Worm (Caenorhabditis elegans) whole organism, L1 larva: ENCODE results near the gene lron-4.

Experiments used
- C04F5.9 ChIP-seq: sonication (generic microtip); optimal IDR thresholded peaks from 2 replicates; lab custom pipeline; 2016; ENCODE audit warnings: missing genetic modification characterization, missing compliant biosample characterization
- C16A3.4 ChIP-seq: fragments of 150-350 bp; optimal IDR thresholded peaks from 2 replicates; lab custom pipeline; 2014; ENCODE audit warnings: missing biosample characterization, missing genetic modification characterization
- C34B4.2 ChIP-seq: sonication (generic microtip); optimal IDR thresholded peaks from 2 replicates; lab custom pipeline; 2017; ENCODE audit warnings: mild to moderate bottlenecking, missing genetic modification characterization, missing compliant biosample characterization
- F16B12.6 ChIP-seq: fragments of 150-350 bp; optimal IDR thresholded peaks from 2 replicates; lab custom pipeline; 2014; ENCODE audit warnings: missing biosample characterization, missing genetic modification characterization
- aly-2 ChIP-seq: fragments of 150-350 bp; optimal IDR thresholded peaks from 2 replicates; lab custom pipeline; 2014; ENCODE audit warnings: missing biosample characterization, missing genetic modification characterization
- ama-1 ChIP-seq: fragments of 150-350 bp; optimal IDR thresholded peaks from 2 replicates; lab custom pipeline; 2014
- blmp-1 ChIP-seq: fragments of 150-350 bp; optimal IDR thresholded peaks from 2 replicates; lab custom pipeline; 2014; ENCODE audit warnings: missing biosample characterization, missing genetic modification characterization
- ceh-82 ChIP-seq, 3 experiments: fragments of 150-350 bp in 1 of 3; sonication (generic microtip) in 2 of 3; optimal IDR thresholded peaks; 2 replicates each; lab custom pipeline; 2014 to 2017; ENCODE audit warnings: missing biosample characterization in 3 of 3, missing genetic modification characterization in 3 of 3
- ceh-90 ChIP-seq: sonication (generic microtip); optimal IDR thresholded peaks from 2 replicates; lab custom pipeline; 2016; ENCODE audit warnings: missing genetic modification characterization, missing compliant biosample characterization
- dsc-1 ChIP-seq: sonication (generic microtip); optimal IDR thresholded peaks from 2 replicates; lab custom pipeline; 2016; ENCODE audit warnings: mild to moderate bottlenecking, missing genetic modification characterization, missing compliant biosample characterization
- egl-27 ChIP-seq, 2 experiments: fragments of 150-350 bp in 1 of 2; sonication (generic microtip); optimal IDR thresholded peaks; 3 replicates each; lab custom pipeline; 2017 to 2018; ENCODE audit warnings: missing biosample characterization in 2 of 2, missing genetic modification characterization in 2 of 2, missing genetic modification reagents in 2 of 2
- elt-2 ChIP-seq: sonication (generic microtip); optimal IDR thresholded peaks from 2 replicates; lab custom pipeline; 2016; ENCODE audit warnings: missing genetic modification characterization, mild to moderate bottlenecking, inconsistent platforms, missing compliant biosample characterization, missing genetic modification reagents
- elt-3 ChIP-seq, 6 experiments: fragments of 150-350 bp in 1 of 6; sonication (generic microtip); optimal IDR thresholded peaks; 2 replicates each; lab custom pipeline; 2017 to 2018; ENCODE audit warnings: missing biosample characterization in 6 of 6, missing genetic modification characterization in 6 of 6, inconsistent platforms in 1 of 6
- ets-5 ChIP-seq: fragments of 200-800 bp; sonication (Bioruptor generic); IDR thresholded peaks from 2 replicates; pipeline ENCODE4 v1.3.6; 2022; ENCODE audit warnings: missing genetic modification characterization, missing compliant biosample characterization
- fkh-10 ChIP-seq: sonication (generic microtip); optimal IDR thresholded peaks from 2 replicates; lab custom pipeline; 2017; ENCODE audit warnings: missing biosample characterization, missing genetic modification reagents, missing genetic modification characterization
- fkh-4 ChIP-seq: sonication (generic microtip); optimal IDR thresholded peaks from 2 replicates; lab custom pipeline; 2016; ENCODE audit warnings: missing compliant biosample characterization, missing genetic modification characterization, borderline replicate concordance
- fkh-8 ChIP-seq: sonication (generic microtip); optimal IDR thresholded peaks from 2 replicates; lab custom pipeline; 2016; ENCODE audit warnings: mild to moderate bottlenecking, missing genetic modification characterization, missing compliant biosample characterization
- fos-1 ChIP-seq: fragments of 150-350 bp; optimal IDR thresholded peaks from 2 replicates; lab custom pipeline; 2014; ENCODE audit warnings: missing biosample characterization, missing genetic modification characterization
- grh-1 ChIP-seq: fragments of 200-800 bp; sonication (Bioruptor generic); IDR thresholded peaks from 2 replicates; pipeline ENCODE4 v1.3.6; 2022; ENCODE audit warnings: missing genetic modification reagents, missing genetic modification characterization, missing compliant biosample characterization
- hlh-17 ChIP-seq: fragments of 200-800 bp; sonication (Bioruptor generic); optimal IDR thresholded peaks from 2 replicates; lab custom pipeline; 2018; ENCODE audit warnings: missing genetic modification characterization, mild to moderate bottlenecking, missing compliant biosample characterization, moderate library complexity, borderline replicate concordance
- hlh-4 ChIP-seq: sonication (generic microtip); optimal IDR thresholded peaks from 2 replicates; lab custom pipeline; 2016; ENCODE audit warnings: mild to moderate bottlenecking, missing genetic modification characterization, missing compliant biosample characterization
- jun-1 ChIP-seq: fragments of 150-350 bp; optimal IDR thresholded peaks from 2 replicates; lab custom pipeline; 2014; ENCODE audit warnings: missing biosample characterization, missing genetic modification reagents, missing genetic modification characterization
- lin-13 ChIP-seq: fragments of 150-350 bp; optimal IDR thresholded peaks from 2 replicates; lab custom pipeline; 2014; ENCODE audit warnings: missing biosample characterization, missing genetic modification reagents, missing genetic modification characterization
- lin-14 ChIP-seq: fragments of 200-800 bp; sonication (Bioruptor generic); optimal IDR thresholded peaks from 2 replicates; lab custom pipeline; 2018; ENCODE audit warnings: mild to moderate bottlenecking, missing genetic modification characterization, moderate library complexity, missing compliant biosample characterization
- lin-15B ChIP-seq: fragments of 150-350 bp; sonication (generic microtip); optimal IDR thresholded peaks from 3 replicates; lab custom pipeline; 2014; ENCODE audit warnings: missing biosample characterization, missing genetic modification characterization
- lin-35 ChIP-seq, 2 experiments: fragments of 150-350 bp; optimal IDR thresholded peaks; 2 replicates each; lab custom pipeline; 2014; ENCODE audit warnings: missing biosample characterization in 2 of 2, missing genetic modification characterization in 2 of 2, missing genetic modification reagents in 2 of 2
- lin-39 ChIP-seq: fragments of 150-350 bp; optimal IDR thresholded peaks from 2 replicates; lab custom pipeline; 2014; ENCODE audit warnings: missing biosample characterization, missing genetic modification reagents, missing genetic modification characterization
- mab-9 ChIP-seq: fragments of 200-800 bp; sonication (Bioruptor generic); IDR thresholded peaks from 2 replicates; pipeline ENCODE4 v1.3.6; 2022; ENCODE audit warnings: missing genetic modification reagents, missing genetic modification characterization, missing compliant biosample characterization
- mdl-1 ChIP-seq, 2 experiments: fragments of 150-350 bp; optimal IDR thresholded peaks; 2 replicates each; lab custom pipeline; 2014 to 2017; ENCODE audit warnings: missing biosample characterization in 2 of 2, missing genetic modification characterization in 2 of 2, inconsistent platforms in 1 of 2
- mep-1 ChIP-seq: fragments of 150-350 bp; optimal IDR thresholded peaks from 2 replicates; lab custom pipeline; 2014; ENCODE audit warnings: missing biosample characterization, missing genetic modification characterization
- nhr-11 ChIP-seq: fragments of 150-350 bp; optimal IDR thresholded peaks from 2 replicates; lab custom pipeline; 2014; ENCODE audit warnings: missing biosample characterization, missing genetic modification characterization
- nhr-19 ChIP-seq: fragments of 200-800 bp; sonication (Bioruptor generic); conservative IDR thresholded peaks from 2 replicates; pipeline ENCODE4 v1.3.6; 2022; ENCODE audit warnings: missing genetic modification characterization, missing compliant biosample characterization
- nhr-20 ChIP-seq: sonication (generic microtip); optimal IDR thresholded peaks from 2 replicates; lab custom pipeline; 2016; ENCODE audit warnings: mild to moderate bottlenecking, missing genetic modification characterization, missing compliant biosample characterization
- nhr-237 ChIP-seq: fragments of 150-350 bp; optimal IDR thresholded peaks from 2 replicates; lab custom pipeline; 2014; ENCODE audit warnings: missing biosample characterization, missing genetic modification characterization
- nhr-71 ChIP-seq: sonication (generic microtip); optimal IDR thresholded peaks from 2 replicates; lab custom pipeline; 2016; ENCODE audit warnings: mild to moderate bottlenecking, missing genetic modification characterization, moderate library complexity, missing compliant biosample characterization
- nhr-85 ChIP-seq: sonication (generic microtip); peaks from one replicate; lab custom pipeline; 2016; ENCODE audit warnings: missing genetic modification characterization, inconsistent platforms, missing compliant biosample characterization
- nhr-90 ChIP-seq: sonication (generic microtip); optimal IDR thresholded peaks from 2 replicates; lab custom pipeline; 2016; ENCODE audit warnings: mild to moderate bottlenecking, missing genetic modification characterization, missing compliant biosample characterization; ENCODE audit not compliant: poor library complexity
- rnt-1 ChIP-seq: sonication (generic microtip); optimal IDR thresholded peaks from 2 replicates; lab custom pipeline; 2016; ENCODE audit warnings: mild to moderate bottlenecking, missing genetic modification characterization, moderate library complexity, missing compliant biosample characterization
- skn-1 ChIP-seq: fragments of 150-350 bp; optimal IDR thresholded peaks from 2 replicates; lab custom pipeline; 2014; ENCODE audit warnings: missing biosample characterization, missing genetic modification characterization
- snpc-4 ChIP-seq: fragments of 150-350 bp; optimal IDR thresholded peaks from 2 replicates; lab custom pipeline; 2014; ENCODE audit warnings: missing biosample characterization, missing genetic modification characterization
- sox-4 ChIP-seq: sonication (generic microtip); optimal IDR thresholded peaks from 2 replicates; lab custom pipeline; 2016; ENCODE audit warnings: missing genetic modification characterization, missing compliant biosample characterization
- sup-37 ChIP-seq: fragments of 200-800 bp; sonication (Bioruptor generic); optimal IDR thresholded peaks from 2 replicates; lab custom pipeline; 2018; ENCODE audit warnings: mild to moderate bottlenecking, missing genetic modification characterization, missing compliant biosample characterization
- unc-30 ChIP-seq: sonication (generic microtip); optimal IDR thresholded peaks from 2 replicates; lab custom pipeline; 2017; ENCODE audit warnings: missing biosample characterization, missing genetic modification characterization
- unc-98 ChIP-seq: fragments of 200-800 bp; sonication (Bioruptor generic); IDR thresholded peaks from 2 replicates; pipeline ENCODE4 v1.3.6; 2022; ENCODE audit warnings: missing genetic modification characterization, missing compliant biosample characterization
- xbp-1 ChIP-seq: sonication (generic microtip); optimal IDR thresholded peaks from 2 replicates; lab custom pipeline; 2016; ENCODE audit warnings: missing genetic modification characterization, missing compliant biosample characterization
- zip-4 ChIP-seq: fragments of 200-800 bp; sonication (Bioruptor generic); optimal IDR thresholded peaks from 2 replicates; lab custom pipeline; 2018; ENCODE audit warnings: mild to moderate bottlenecking, missing genetic modification characterization, moderate library complexity, missing compliant biosample characterization
- ztf-11 ChIP-seq, 2 experiments: sonication (generic microtip); optimal IDR thresholded peaks; 2 replicates each; lab custom pipeline; 2016 to 2017; ENCODE audit warnings: missing genetic modification characterization in 2 of 2, missing biosample characterization in 1 of 2, missing compliant biosample characterization in 1 of 2
- ztf-4 ChIP-seq: fragments of 150-350 bp; optimal IDR thresholded peaks from 2 replicates; lab custom pipeline; 2014; ENCODE audit warnings: missing biosample characterization, missing genetic modification characterization

lron-4 gene

DNA sequence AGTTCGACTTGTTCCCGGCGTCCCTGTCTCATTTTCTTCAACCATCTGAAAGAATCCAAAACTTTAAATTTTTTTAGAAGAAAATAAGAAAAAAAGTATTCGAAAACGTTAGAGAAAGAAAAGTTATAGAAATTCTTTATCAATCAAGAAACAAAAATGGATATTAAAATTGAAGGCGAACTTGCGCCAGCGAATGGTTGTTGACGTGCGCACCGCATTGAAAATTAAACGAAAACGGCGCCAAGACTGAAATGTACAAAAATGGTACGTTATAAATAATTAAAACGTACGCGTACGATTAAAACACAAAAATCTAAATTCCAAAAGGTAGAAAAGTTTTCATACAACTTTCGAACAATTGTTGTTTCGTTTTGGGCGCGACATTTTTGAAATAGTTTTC, 25.2 kb downstream of the lron-4 start, which contains the start of gene K02C4.3 (continued):
- TF ChIP-seq lin-35 (GFP tag; optimal IDR thresholded peaks at IDR 0.05; lab: Kevin White, UChicago), result peak; percentile 87 to 95
- no peak for TF ChIP-seq unc-98 (GFP tag; lab: Robert Waterston, UW)
- TF ChIP-seq skn-1 (tag; lab: Kevin White, UChicago), result peak; percentile 77
- no peak for TF ChIP-seq ceh-90
- no peak for TF ChIP-seq C34B4.2 (tag; lab: Kevin White, UChicago)
- peak; percentile 49 for TF ChIP-seq lin-13 (GFP tag; lab: Kevin White, UChicago)

DNA sequence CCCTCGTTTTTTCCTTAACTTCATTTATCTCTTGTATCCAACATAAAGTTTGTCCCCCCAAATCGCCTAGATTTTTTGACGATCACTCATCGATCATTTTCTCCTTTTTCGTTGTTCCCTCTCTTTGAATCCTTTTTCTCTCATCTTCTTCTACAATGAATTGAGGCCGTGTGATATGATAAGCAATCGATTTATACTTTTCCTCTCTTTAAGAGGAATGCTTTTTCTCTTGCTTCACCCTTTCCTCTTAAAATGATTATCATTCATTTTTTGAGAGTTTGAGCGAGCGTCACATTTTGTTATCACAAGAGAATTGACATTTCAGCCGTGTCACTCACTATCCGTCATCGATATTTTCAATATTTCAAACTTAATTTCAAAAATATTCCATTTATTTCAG, 33.9 kb downstream of the lron-4 start, which contains the start of gene K02C4.5:
TSS of gene K02C4.5 (plus strand) at position 395 of the 400 bp plus-strand sequence.
- peak; percentile 15 for TF ChIP-seq lin-14 (GFP tag; lab: Kevin White, UChicago)
- no peak for TF ChIP-seq ceh-82 (tag; optimal IDR thresholded peaks at IDR 0.05; lab: Kevin White, UChicago)
- TF ChIP-seq nhr-71 (tag; lab: Kevin White, UChicago), result peak; percentile 0
- no peak for TF ChIP-seq C34B4.2 (tag; lab: Kevin White, UChicago)
- peak; percentile 33 for TF ChIP-seq mep-1 (tag; lab: Kevin White, UChicago)
- TF ChIP-seq unc-30, result no peak
- no peak for TF ChIP-seq dsc-1 (tag; lab: Kevin White, UChicago)
- no peak for TF ChIP-seq fkh-10 (GFP tag; lab: Kevin White, UChicago)
- no peak for TF ChIP-seq grh-1 (GFP tag; lab: Robert Waterston, UW)
- no peak for TF ChIP-seq F16B12.6 (tag; lab: Kevin White, UChicago)
- peak; percentile 7 for TF ChIP-seq nhr-20 (tag; lab: Kevin White, UChicago)
- TF ChIP-seq unc-98 (GFP tag; lab: Robert Waterston, UW), result no peak
- TF ChIP-seq ceh-90, result no peak
- TF ChIP-seq aly-2, result no peak
- TF ChIP-seq elt-3 (tag; optimal IDR thresholded peaks at IDR 0.05; lab: Kevin White, UChicago), result peak in 2 of 6 experiments; percentile 50 to 62
- TF ChIP-seq ets-5 (GFP tag; lab: Robert Waterston, UW), result no peak
- TF ChIP-seq mab-9 (GFP tag; lab: Robert Waterston, UW), result no peak
- no peak for TF ChIP-seq nhr-19 (GFP tag; lab: Robert Waterston, UW)
- TF ChIP-seq lin-13 (GFP tag; lab: Kevin White, UChicago), result no peak
- TF ChIP-seq nhr-11, result no peak
- TF ChIP-seq ama-1 (lab: Kevin White, UChicago), result no peak
- no peak for TF ChIP-seq C16A3.4 (tag; lab: Kevin White, UChicago)
- peak; percentile 89 for TF ChIP-seq blmp-1 (tag; lab: Kevin White, UChicago)
- TF ChIP-seq hlh-4 (tag; lab: Kevin White, UChicago), result no peak
- TF ChIP-seq elt-2 (tag; lab: Kevin White, UChicago), result peak; percentile 58
- TF ChIP-seq zip-4 (GFP tag; lab: Kevin White, UChicago), result no peak
- no peak for TF ChIP-seq mdl-1 (tag; optimal IDR thresholded peaks at IDR 0.05; lab: Kevin White, UChicago)
- no peak for TF ChIP-seq hlh-17 (GFP tag; lab: Kevin White, UChicago)
- no peak for TF ChIP-seq snpc-4 (tag; lab: Kevin White, UChicago)
- TF ChIP-seq fkh-8 (tag; lab: Kevin White, UChicago), result no peak
- no peak for TF ChIP-seq nhr-90 (tag; lab: Kevin White, UChicago)
- TF ChIP-seq, all 84 proteins: peak for 7

DNA sequence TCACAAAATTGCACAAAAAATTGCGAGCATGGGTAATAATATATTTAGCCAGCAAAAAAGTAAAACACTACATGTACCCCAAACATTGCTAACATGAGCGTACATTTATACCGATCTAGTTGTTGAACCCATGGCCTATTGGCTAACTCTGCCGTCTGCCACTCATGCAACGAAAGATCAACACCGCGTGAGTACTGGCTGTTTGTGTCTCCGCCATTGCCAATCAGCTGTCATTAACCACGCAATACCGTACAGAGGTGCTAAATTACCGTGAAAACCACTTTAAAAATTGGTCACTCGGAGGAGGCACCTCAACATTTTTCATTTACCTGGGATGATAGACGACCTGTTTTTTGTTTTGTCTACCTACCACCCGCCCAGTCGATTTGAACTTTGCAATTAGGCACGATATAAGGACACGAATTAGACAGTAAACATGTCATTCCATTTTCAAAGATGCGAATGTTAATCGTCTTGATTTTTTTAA, 36.6 kb downstream of the lron-4 start, which contains the start of gene K02C4.2:
TSS of gene K02C4.2 (plus strand) at position 437 of the 487 bp plus-strand sequence.
- peak; percentile 60 for TF ChIP-seq jun-1 (tag; lab: Kevin White, UChicago)
- TF ChIP-seq C34B4.2 (tag; lab: Kevin White, UChicago), result no peak
- no peak for TF ChIP-seq nhr-11
- no peak for TF ChIP-seq lin-15B (tag; lab: Kevin White, UChicago)
- no peak for TF ChIP-seq fkh-4 (tag; lab: Kevin White, UChicago)
- TF ChIP-seq fos-1 (tag; lab: Kevin White, UChicago), result peak; percentile 41
- TF ChIP-seq sox-4 (tag; lab: Kevin White, UChicago), result no peak
- no peak for TF ChIP-seq nhr-237 (tag; lab: Kevin White, UChicago)
- TF ChIP-seq lin-14 (GFP tag; lab: Kevin White, UChicago), result peak; percentile 78
- no peak for TF ChIP-seq C04F5.9 (tag; lab: Kevin White, UChicago)
- TF ChIP-seq nhr-85, result peak; percentile 84
- TF ChIP-seq egl-27 (tag; optimal IDR thresholded peaks at IDR 0.05; lab: Kevin White, UChicago), result peak in 1 of 2 experiments; percentile 23
- TF ChIP-seq mdl-1 (tag; optimal IDR thresholded peaks at IDR 0.05; lab: Kevin White, UChicago), result peak in 1 of 2 experiments; percentile 88
- TF ChIP-seq nhr-19 (GFP tag; lab: Robert Waterston, UW), result peak; percentile 71
- peak; percentile 56 for TF ChIP-seq xbp-1
- peak in 1 of 2 experiments; percentile 7 for TF ChIP-seq ztf-11 (tag; optimal IDR thresholded peaks at IDR 0.05; lab: Kevin White, UChicago)
- TF ChIP-seq aly-2, result peak; percentile 64
- peak; percentile 81 for TF ChIP-seq rnt-1
- TF ChIP-seq grh-1 (GFP tag; lab: Robert Waterston, UW), result no peak
- TF ChIP-seq sup-37 (GFP tag; lab: Kevin White, UChicago), result peak; percentile 73
- peak; percentile 0 for TF ChIP-seq ztf-4
- peak; percentile 18 for TF ChIP-seq lin-39 (tag; lab: Kevin White, UChicago)
- TF ChIP-seq nhr-71 (tag; lab: Kevin White, UChicago), result peak; percentile 83
